Worm (Caenorhabditis elegans) whole organism, L4 larva: ENCODE data around the gene B0513.4.

Source experiments
- Y5F2A.4 ChIP-seq: fragments of 200-800 bp; sonication (Bioruptor generic); optimal IDR thresholded peaks from 2 replicates; lab custom pipeline; 2018; ENCODE audit warnings: mild to moderate bottlenecking, missing genetic modification characterization, missing compliant biosample characterization
- aha-1 ChIP-seq: fragments of 150-350 bp; peaks from one replicate; lab custom pipeline; 2014; ENCODE audit warnings: missing biosample characterization, missing genetic modification characterization
- aly-2 ChIP-seq: sonication (generic microtip); optimal IDR thresholded peaks from 2 replicates; lab custom pipeline; 2018; ENCODE audit warnings: missing biosample characterization, missing genetic modification characterization
- attf-4 ChIP-seq: sonication (generic microtip); optimal IDR thresholded peaks from 3 replicates; lab custom pipeline; 2017; ENCODE audit warnings: missing biosample characterization, missing genetic modification characterization
- lir-3 ChIP-seq: sonication (generic microtip); optimal IDR thresholded peaks from 2 replicates; lab custom pipeline; 2016; ENCODE audit warnings: mild to moderate bottlenecking, missing genetic modification characterization, missing compliant biosample characterization
- madf-5 ChIP-seq, 2 experiments: fragments of 200-800 bp; sonication (Bioruptor generic); IDR thresholded peaks; 2 replicates each; pipeline ENCODE4 v1.3.6; 2022; ENCODE audit warnings: missing compliant biosample characterization in 2 of 2, missing genetic modification characterization in 2 of 2
- mdt-29 ChIP-seq: fragments of 200-800 bp; sonication (Bioruptor generic); IDR thresholded peaks from 2 replicates; pipeline ENCODE4 v1.3.6; 2022; ENCODE audit warnings: missing genetic modification reagents, missing genetic modification characterization, missing compliant biosample characterization
- unc-39 ChIP-seq: sonication (generic microtip); optimal IDR thresholded peaks from 2 replicates; lab custom pipeline; 2017; ENCODE audit warnings: missing biosample characterization, missing genetic modification characterization
- ztf-11 ChIP-seq: fragments of 150-350 bp; optimal IDR thresholded peaks from 2 replicates; lab custom pipeline; 2014; ENCODE audit warnings: missing biosample characterization, missing genetic modification characterization

DNA sequence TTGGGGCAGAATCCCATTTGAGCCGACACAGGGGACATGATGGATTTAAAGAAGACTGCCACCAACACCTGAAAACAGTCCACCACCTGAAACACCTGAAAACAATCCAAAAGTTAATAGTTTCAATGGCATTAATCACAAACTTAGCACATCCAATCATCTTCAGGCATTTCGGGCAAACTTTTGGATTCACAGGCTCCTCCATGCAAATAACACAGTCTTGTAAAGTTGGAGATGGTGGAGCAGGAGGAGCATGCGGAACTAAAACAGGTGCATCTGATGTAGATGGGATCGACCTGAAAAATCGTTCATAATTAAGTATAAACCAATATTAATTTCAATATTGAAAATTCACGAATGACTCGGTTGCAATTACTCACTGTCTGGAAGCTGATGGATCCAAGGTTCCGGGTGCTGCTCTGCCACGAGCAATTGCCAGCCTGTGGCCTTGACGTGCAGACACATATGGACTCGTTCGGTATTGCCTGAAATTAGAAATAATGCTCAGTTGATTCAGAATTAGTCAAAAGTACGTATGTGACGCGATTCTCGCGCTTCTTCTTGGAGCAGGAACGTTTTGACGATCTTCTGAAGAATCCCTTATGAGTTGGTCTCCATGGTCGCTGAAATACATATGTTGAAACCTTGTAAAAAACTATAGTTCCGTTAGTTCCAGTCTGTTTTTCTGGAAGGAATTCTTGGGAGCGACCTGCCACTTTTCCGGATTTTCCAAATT is 45.4 kb upstream of the B0513.4 start:
- no peak for TF ChIP-seq mdt-29 (GFP tag; lab: Robert Waterston, UW)
- TF ChIP-seq lir-3 (tag; lab: Kevin White, UChicago), result no peak
- no peak for TF ChIP-seq Y5F2A.4 (GFP tag; lab: Kevin White, UChicago)
- TF ChIP-seq aha-1 (tag; lab: Kevin White, UChicago), result peak; percentile 96
- no peak for TF ChIP-seq madf-5 (GFP tag; IDR thresholded peaks at IDR 0.05; lab: Robert Waterston, UW)
- TF ChIP-seq aly-2 (tag; lab: Kevin White, UChicago), result no peak
- no peak for TF ChIP-seq unc-39 (tag; lab: Kevin White, UChicago)
- TF ChIP-seq ztf-11 (tag; lab: Kevin White, UChicago), result no peak
- no peak for TF ChIP-seq attf-4 (tag; lab: Kevin White, UChicago)
